Worm (Caenorhabditis elegans): Measurements from ENCODE around the gene chts-1.
A peak's percentile ranks its signal among the peaks of the same experiment; 100 is the strongest.

Gene chts-1

ce11 chrX:7519569-7519968, at the start of gene chts-1:
Gene chts-1 (minus strand): TSS chrX:7519669.
- TF ChIP-seq hmbx-1 (tag; optimal IDR thresholded peaks at IDR 0.05) = no peak
- TF ChIP-seq aly-1 (tag; optimal IDR thresholded peaks at IDR 0.05) = no peak
- no peak for TF ChIP-seq hmg-4 (GFP tag; optimal IDR thresholded peaks at IDR 0.05)
- TF ChIP-seq tra-4 (tag; optimal IDR thresholded peaks at IDR 0.05) = no peak
- no peak for TF ChIP-seq ets-7 (tag; optimal IDR thresholded peaks at IDR 0.05)
- TF ChIP-seq ama-1 (optimal IDR thresholded peaks at IDR 0.05) = no peak
- no peak for TF ChIP-seq tbx-11 (GFP tag; IDR thresholded peaks at IDR 0.05)

ce11 chrX:7568684-7569289, 49.3 kb upstream of the chts-1 start:
- TF ChIP-seq ceh-36 (tag; optimal IDR thresholded peaks at IDR 0.05) (no peak), flt-1 (GFP tag; IDR thresholded peaks at IDR 0.05) (no peak), ceh-13 (GFP tag; optimal IDR thresholded peaks at IDR 0.05) (no peak), hmbx-1 (tag; optimal IDR thresholded peaks at IDR 0.05) (no peak), ets-7 (tag; optimal IDR thresholded peaks at IDR 0.05) (no peak), tbx-37 (GFP tag; conservative IDR thresholded peaks at IDR 0.05) (no peak), aly-1 (tag; optimal IDR thresholded peaks at IDR 0.05) (no peak), hnd-1 (tag; optimal IDR thresholded peaks at IDR 0.05) (no peak), scrt-1 (GFP tag; IDR thresholded peaks at IDR 0.05) (no peak), tra-4 (tag; optimal IDR thresholded peaks at IDR 0.05) (no peak), pes-1 (GFP tag; IDR thresholded peaks at IDR 0.05) (no peak), B0310.2 (tag; optimal IDR thresholded peaks at IDR 0.05) (no peak), ama-1 (optimal IDR thresholded peaks at IDR 0.05) (no peak), tbx-11 (GFP tag; IDR thresholded peaks at IDR 0.05) (no peak), sea-1 (GFP tag; conservative IDR thresholded peaks at IDR 0.05) (no peak), hmg-4 (GFP tag; optimal IDR thresholded peaks at IDR 0.05) (no peak), F13C5.2 (tag; optimal IDR thresholded peaks at IDR 0.05) (no peak)

ce11 chrX:7565005-7565404, 45.5 kb upstream of the chts-1 start, which contains the start of gene vps-52:
Gene vps-52 (plus strand): TSS chrX:7565323.
- no peak for TF ChIP-seq scrt-1 (GFP tag; IDR thresholded peaks at IDR 0.05)
- TF ChIP-seq hmg-4 (GFP tag; optimal IDR thresholded peaks at IDR 0.05) = no peak
- TF ChIP-seq tbx-11 (GFP tag; IDR thresholded peaks at IDR 0.05) = no peak
- TF ChIP-seq sea-1 (GFP tag; conservative IDR thresholded peaks at IDR 0.05) = no peak
- no peak for TF ChIP-seq tbx-37 (GFP tag; conservative IDR thresholded peaks at IDR 0.05)
- no peak for TF ChIP-seq flt-1 (GFP tag; IDR thresholded peaks at IDR 0.05)
- TF ChIP-seq hmbx-1 (tag; optimal IDR thresholded peaks at IDR 0.05) = no peak
- no peak for TF ChIP-seq F13C5.2 (tag; optimal IDR thresholded peaks at IDR 0.05)
- no peak for TF ChIP-seq ets-7 (tag; optimal IDR thresholded peaks at IDR 0.05)
- no peak for TF ChIP-seq B0310.2 (tag; optimal IDR thresholded peaks at IDR 0.05)
- no peak for TF ChIP-seq pes-1 (GFP tag; IDR thresholded peaks at IDR 0.05)
- no peak for TF ChIP-seq ama-1 (optimal IDR thresholded peaks at IDR 0.05)
- TF ChIP-seq ceh-36 (tag; optimal IDR thresholded peaks at IDR 0.05) = no peak
- no peak for TF ChIP-seq hnd-1 (tag; optimal IDR thresholded peaks at IDR 0.05)
- no peak for TF ChIP-seq aly-1 (tag; optimal IDR thresholded peaks at IDR 0.05)
- no peak for TF ChIP-seq ceh-13 (GFP tag; optimal IDR thresholded peaks at IDR 0.05)
- TF ChIP-seq tra-4 (tag; optimal IDR thresholded peaks at IDR 0.05) = no peak

- TF ChIP-seq B0310.2 (tag; optimal IDR thresholded peaks at IDR 0.05) (no peak), pes-1 (GFP tag; IDR thresholded peaks at IDR 0.05) (no peak), ama-1 (optimal IDR thresholded peaks at IDR 0.05) (no peak), tbx-11 (GFP tag; IDR thresholded peaks at IDR 0.05) (no peak), flt-1 (GFP tag; IDR thresholded peaks at IDR 0.05) (no peak), tra-4 (tag; optimal IDR thresholded peaks at IDR 0.05) (no peak), sea-1 (GFP tag; conservative IDR thresholded peaks at IDR 0.05) (no peak), ets-7 (tag; optimal IDR thresholded peaks at IDR 0.05) (no peak), hmg-4 (GFP tag; optimal IDR thresholded peaks at IDR 0.05) (no peak), aly-1 (tag; optimal IDR thresholded peaks at IDR 0.05) (no peak), F13C5.2 (tag; optimal IDR thresholded peaks at IDR 0.05) (no peak), scrt-1 (GFP tag; IDR thresholded peaks at IDR 0.05) (no peak), hmbx-1 (tag; optimal IDR thresholded peaks at IDR 0.05) (no peak), ceh-36 (tag; optimal IDR thresholded peaks at IDR 0.05) (no peak), ceh-13 (GFP tag; optimal IDR thresholded peaks at IDR 0.05) (no peak)
Measured at ce11 chrX:7563425-7563824, 44.0 kb upstream of the chts-1 start.

ce11 chrX:7562625-7563024, 43.2 kb upstream of the chts-1 start, which contains the start of gene sto-1:
Gene sto-1 (plus strand): TSS chrX:7562824.
- TF ChIP-seq tra-4 (tag; optimal IDR thresholded peaks at IDR 0.05) (no peak), aly-1 (tag; optimal IDR thresholded peaks at IDR 0.05) (peak; percentile 73), pes-1 (GFP tag; IDR thresholded peaks at IDR 0.05) (no peak), hmg-4 (GFP tag; optimal IDR thresholded peaks at IDR 0.05) (peak; percentile 74), ets-7 (tag; optimal IDR thresholded peaks at IDR 0.05) (peak; percentile 41)

ce11 chrX:7561972-7562371, 42.5 kb upstream of the chts-1 start:
- no peak for TF ChIP-seq ceh-13 (GFP tag; optimal IDR thresholded peaks at IDR 0.05)
- TF ChIP-seq aly-1 (tag; optimal IDR thresholded peaks at IDR 0.05) = no peak
- no peak for TF ChIP-seq ceh-36 (tag; optimal IDR thresholded peaks at IDR 0.05)
- no peak for TF ChIP-seq tbx-11 (GFP tag; IDR thresholded peaks at IDR 0.05)
- TF ChIP-seq ama-1 (optimal IDR thresholded peaks at IDR 0.05) = no peak
- no peak for TF ChIP-seq sea-1 (GFP tag; conservative IDR thresholded peaks at IDR 0.05)
- TF ChIP-seq hnd-1 (tag; optimal IDR thresholded peaks at IDR 0.05) = no peak
- no peak for TF ChIP-seq ets-7 (tag; optimal IDR thresholded peaks at IDR 0.05)
- no peak for TF ChIP-seq hmbx-1 (tag; optimal IDR thresholded peaks at IDR 0.05)
- TF ChIP-seq tbx-37 (GFP tag; conservative IDR thresholded peaks at IDR 0.05) = no peak

ce11 chrX:7558928-7559455, 39.5 kb upstream of the chts-1 start, which contains the start of the genes PDB1.1 and F08C6.5:
Gene PDB1.1 (minus strand): TSS chrX:7559085.
Gene F08C6.5 (plus strand): TSS chrX:7559405.
- TF ChIP-seq tbx-11 (GFP tag; IDR thresholded peaks at IDR 0.05) (no peak), sea-1 (GFP tag; conservative IDR thresholded peaks at IDR 0.05) (no peak), hnd-1 (tag; optimal IDR thresholded peaks at IDR 0.05) (no peak)
